Worm (Caenorhabditis elegans) whole organism, early embryonic: ENCODE data around the gene nhr-233.

Experiments used
- B0310.2 ChIP-seq: sonication (generic microtip); optimal IDR thresholded peaks from 2 replicates; lab custom pipeline; 2016; ENCODE audit warnings: mild to moderate bottlenecking, missing genetic modification characterization, missing compliant biosample characterization
- F13C5.2 ChIP-seq: sonication (generic microtip); optimal IDR thresholded peaks from 2 replicates; lab custom pipeline; 2017; ENCODE audit warnings: mild to moderate bottlenecking, missing genetic modification characterization, inconsistent platforms, missing compliant biosample characterization
- aly-1 ChIP-seq: sonication (generic microtip); optimal IDR thresholded peaks from 2 replicates; lab custom pipeline; 2016; ENCODE audit warnings: missing genetic modification characterization, missing compliant biosample characterization
- ama-1 ChIP-seq: fragments of 150-350 bp; optimal IDR thresholded peaks from 2 replicates; lab custom pipeline; 2014
- ceh-13 ChIP-seq: fragments of 200-800 bp; sonication (Bioruptor generic); optimal IDR thresholded peaks from 2 replicates; lab custom pipeline; 2018; ENCODE audit warnings: mild to moderate bottlenecking, missing genetic modification characterization, missing compliant biosample characterization
- ceh-36 ChIP-seq: sonication (generic microtip); optimal IDR thresholded peaks from 2 replicates; lab custom pipeline; 2016; ENCODE audit warnings: missing genetic modification characterization, inconsistent platforms, missing compliant biosample characterization
- ets-7 ChIP-seq: sonication (generic microtip); optimal IDR thresholded peaks from 2 replicates; lab custom pipeline; 2016; ENCODE audit warnings: missing genotype, missing genetic modification characterization, missing compliant biosample characterization
- flt-1 ChIP-seq: fragments of 200-800 bp; sonication (Bioruptor generic); IDR thresholded peaks from 2 replicates; pipeline ENCODE4 v1.3.6; 2022; ENCODE audit warnings: missing genetic modification characterization, missing compliant biosample characterization
- hmbx-1 ChIP-seq: sonication (generic microtip); optimal IDR thresholded peaks from 2 replicates; lab custom pipeline; 2016; ENCODE audit warnings: mild to moderate bottlenecking, missing genetic modification characterization, missing compliant biosample characterization
- hmg-4 ChIP-seq: fragments of 200-800 bp; sonication (Bioruptor generic); optimal IDR thresholded peaks from 2 replicates; lab custom pipeline; 2018; ENCODE audit warnings: mild to moderate bottlenecking, missing genetic modification characterization, missing compliant biosample characterization
- hnd-1 ChIP-seq: sonication (generic microtip); optimal IDR thresholded peaks from 2 replicates; lab custom pipeline; 2016; ENCODE audit warnings: missing genetic modification characterization, missing compliant biosample characterization
- pes-1 ChIP-seq: fragments of 200-800 bp; sonication (Bioruptor generic); IDR thresholded peaks from 2 replicates; pipeline ENCODE4 v1.3.6; 2022; ENCODE audit warnings: missing genetic modification reagents, missing genetic modification characterization, missing compliant biosample characterization
- scrt-1 ChIP-seq: fragments of 200-800 bp; sonication (Bioruptor generic); IDR thresholded peaks from 2 replicates; pipeline ENCODE4 v1.3.6; 2022; ENCODE audit warnings: missing genetic modification characterization, missing compliant biosample characterization
- sea-1 ChIP-seq: fragments of 200-800 bp; sonication (Bioruptor generic); conservative IDR thresholded peaks from 2 replicates; pipeline ENCODE4 v1.3.6; 2022; ENCODE audit warnings: missing genetic modification characterization, missing compliant biosample characterization
- tbx-11 ChIP-seq: fragments of 200-800 bp; sonication (Bioruptor generic); IDR thresholded peaks from 2 replicates; pipeline ENCODE4 v1.3.6; 2022; ENCODE audit warnings: missing genetic modification characterization, missing compliant biosample characterization
- tbx-37 ChIP-seq: fragments of 200-800 bp; sonication (Bioruptor generic); conservative IDR thresholded peaks from 2 replicates; pipeline ENCODE4 v1.3.6; 2022; ENCODE audit warnings: missing genetic modification reagents, missing genetic modification characterization, missing compliant biosample characterization
- tra-4 ChIP-seq: sonication (generic microtip); optimal IDR thresholded peaks from 2 replicates; lab custom pipeline; 2017; ENCODE audit warnings: missing genetic modification characterization, missing compliant biosample characterization

The nhr-233 gene

ce11 chrV:16594514-16594913 is 23.9 kb upstream of the nhr-233 start:
- TF ChIP-seq F13C5.2 (tag; lab: Kevin White, UChicago) (no peak), hmg-4 (GFP tag; lab: Kevin White, UChicago) (no peak), pes-1 (GFP tag; lab: Robert Waterston, UW) (no peak), aly-1 (tag; lab: Kevin White, UChicago) (no peak), sea-1 (GFP tag; lab: Robert Waterston, UW) (no peak), ets-7 (no peak), tbx-37 (GFP tag; lab: Robert Waterston, UW) (no peak), ama-1 (lab: Kevin White, UChicago) (no peak), B0310.2 (no peak), flt-1 (GFP tag; lab: Robert Waterston, UW) (no peak), scrt-1 (GFP tag; lab: Robert Waterston, UW) (no peak), tra-4 (tag; lab: Kevin White, UChicago) (no peak), ceh-13 (no peak), hmbx-1 (tag; lab: Kevin White, UChicago) (no peak), hnd-1 (no peak)

- TF ChIP-seq hmbx-1 (tag; lab: Kevin White, UChicago), result no peak
Measured at ce11 chrV:16593792-16594059, 23.1 kb upstream of the nhr-233 start.

ce11 chrV:16592947-16593791 is 22.6 kb upstream of the nhr-233 start:
- no peak for TF ChIP-seq hmbx-1 (tag; lab: Kevin White, UChicago)
- peak; percentile 88 for TF ChIP-seq ceh-36

- TF ChIP-seq tbx-37 (GFP tag; lab: Robert Waterston, UW) (0 out of 2 replicates have a peak, but pooled peaks have one; percentile 43), flt-1 (GFP tag; lab: Robert Waterston, UW) (peak; percentile 76), scrt-1 (GFP tag; lab: Robert Waterston, UW) (peak; percentile 79), F13C5.2 (tag; lab: Kevin White, UChicago) (peak; percentile 71), B0310.2 (peak; percentile 56), hmbx-1 (tag; lab: Kevin White, UChicago) (peak; percentile 8), sea-1 (GFP tag; lab: Robert Waterston, UW) (peak; percentile 59; the same call in 1 of the 2 replicates), ets-7 (peak; percentile 45), hnd-1 (peak; percentile 31), ceh-13 (peak; percentile 11), hmg-4 (GFP tag; lab: Kevin White, UChicago) (peak; percentile 67), pes-1 (GFP tag; lab: Robert Waterston, UW) (peak; percentile 80), tra-4 (tag; lab: Kevin White, UChicago) (peak; percentile 41), ama-1 (lab: Kevin White, UChicago) (no peak), ceh-36 (peak; percentile 38), tbx-11 (GFP tag; lab: Robert Waterston, UW) (peak; percentile 65), aly-1 (tag; lab: Kevin White, UChicago) (peak; percentile 61)
Measured at ce11 chrV:16591992-16592798, 21.6 kb upstream of the nhr-233 start, which contains the start of gene srh-269. Gene srh-269, minus strand, starts transcription at chrV:16592042.

- TF ChIP-seq B0310.2 (no peak), ceh-13 (no peak), tbx-11 (GFP tag; lab: Robert Waterston, UW) (no peak), tbx-37 (GFP tag; lab: Robert Waterston, UW) (no peak), aly-1 (tag; lab: Kevin White, UChicago) (no peak), hmg-4 (GFP tag; lab: Kevin White, UChicago) (no peak), hmbx-1 (tag; lab: Kevin White, UChicago) (no peak), flt-1 (GFP tag; lab: Robert Waterston, UW) (no peak), scrt-1 (GFP tag; lab: Robert Waterston, UW) (no peak), ceh-36 (no peak), ama-1 (lab: Kevin White, UChicago) (no peak), pes-1 (GFP tag; lab: Robert Waterston, UW) (no peak)
Measured at ce11 chrV:16589488-16589887, 18.9 kb upstream of the nhr-233 start.

- no peak for TF ChIP-seq flt-1 (GFP tag; lab: Robert Waterston, UW)
- TF ChIP-seq hnd-1, result no peak
- no peak for TF ChIP-seq tbx-37 (GFP tag; lab: Robert Waterston, UW)
- TF ChIP-seq scrt-1 (GFP tag; lab: Robert Waterston, UW), result no peak
- TF ChIP-seq ets-7, result no peak
- no peak for TF ChIP-seq ceh-13
- TF ChIP-seq aly-1 (tag; lab: Kevin White, UChicago), result no peak
- TF ChIP-seq tbx-11 (GFP tag; lab: Robert Waterston, UW), result no peak
- TF ChIP-seq sea-1 (GFP tag; lab: Robert Waterston, UW), result no peak
- TF ChIP-seq tra-4 (tag; lab: Kevin White, UChicago), result no peak
Measured at ce11 chrV:16588428-16588827, 17.8 kb upstream of the nhr-233 start, which contains the start of gene srw-73. Gene srw-73, minus strand, starts transcription at chrV:16588528.

- TF ChIP-seq scrt-1 (GFP tag; lab: Robert Waterston, UW), result no peak
- no peak for TF ChIP-seq hmg-4 (GFP tag; lab: Kevin White, UChicago)
- TF ChIP-seq tra-4 (tag; lab: Kevin White, UChicago), result no peak
- TF ChIP-seq tbx-11 (GFP tag; lab: Robert Waterston, UW), result no peak
- TF ChIP-seq ama-1 (lab: Kevin White, UChicago), result no peak
- no peak for TF ChIP-seq ceh-36
- TF ChIP-seq F13C5.2 (tag; lab: Kevin White, UChicago), result no peak
- TF ChIP-seq hnd-1, result no peak
- TF ChIP-seq hmbx-1 (tag; lab: Kevin White, UChicago), result no peak
- TF ChIP-seq ceh-13, result no peak
- TF ChIP-seq ets-7, result no peak
- no peak for TF ChIP-seq pes-1 (GFP tag; lab: Robert Waterston, UW)
- TF ChIP-seq sea-1 (GFP tag; lab: Robert Waterston, UW), result no peak
- no peak for TF ChIP-seq B0310.2
- no peak for TF ChIP-seq tbx-37 (GFP tag; lab: Robert Waterston, UW)
- no peak for TF ChIP-seq flt-1 (GFP tag; lab: Robert Waterston, UW)
- no peak for TF ChIP-seq aly-1 (tag; lab: Kevin White, UChicago)
Measured at ce11 chrV:16582973-16583372, 12.4 kb upstream of the nhr-233 start, which contains the start of gene str-150. Gene str-150, plus strand, starts transcription at chrV:16583273.
